Worm (Caenorhabditis elegans) whole organism, L1 larva: ENCODE data around the gene C17F4.12.

Experiments
- elt-2 ChIP-seq: sonication (generic microtip); optimal IDR thresholded peaks from 2 replicates; lab custom pipeline; 2016; ENCODE audit warnings: missing genetic modification characterization, mild to moderate bottlenecking, inconsistent platforms, missing compliant biosample characterization, missing genetic modification reagents
- fkh-10 ChIP-seq: sonication (generic microtip); optimal IDR thresholded peaks from 2 replicates; lab custom pipeline; 2017; ENCODE audit warnings: missing biosample characterization, missing genetic modification reagents, missing genetic modification characterization
- mdl-1 ChIP-seq, 2 experiments: fragments of 150-350 bp; optimal IDR thresholded peaks; 2 replicates each; lab custom pipeline; 2014 to 2017; ENCODE audit warnings: missing biosample characterization in 2 of 2, missing genetic modification characterization in 2 of 2, inconsistent platforms in 1 of 2
- unc-98 ChIP-seq: fragments of 200-800 bp; sonication (Bioruptor generic); IDR thresholded peaks from 2 replicates; pipeline ENCODE4 v1.3.6; 2022; ENCODE audit warnings: missing genetic modification characterization, missing compliant biosample characterization

- TF ChIP-seq elt-2 (tag; lab: Kevin White, UChicago) (no peak), fkh-10 (GFP tag; lab: Kevin White, UChicago) (no peak), mdl-1 (tag; optimal IDR thresholded peaks at IDR 0.05; lab: Kevin White, UChicago) (no peak), unc-98 (GFP tag; lab: Robert Waterston, UW) (no peak)
Measured at ce11 chrII:3196966-3197365, 47.0 kb downstream of the C17F4.12 start, which contains the start of gene gcy-15.
